Worm (Caenorhabditis elegans) whole organism, mixed stage, embryonic: Measurements from ENCODE around the gene C28D4.4.

Experiments used
- blmp-1 ChIP-seq: fragments of 150-350 bp; optimal IDR thresholded peaks from 2 replicates; lab custom pipeline; 2014; ENCODE audit warnings: missing biosample characterization, missing genetic modification characterization
- elt-1 ChIP-seq: sonication (generic microtip); optimal IDR thresholded peaks from 2 replicates; lab custom pipeline; 2017; ENCODE audit warnings: missing genetic modification characterization, mild to moderate bottlenecking, missing compliant biosample characterization, antibody characterized with exemption, moderate library complexity, borderline replicate concordance; ENCODE audit not compliant: insufficient read depth
- elt-3 ChIP-seq: fragments of 150-350 bp; optimal IDR thresholded peaks from 2 replicates; lab custom pipeline; 2014; ENCODE audit warnings: missing biosample characterization, missing genetic modification characterization
- flh-1 ChIP-seq: fragments of 200-800 bp; sonication (Bioruptor generic); optimal IDR thresholded peaks from 2 replicates; lab custom pipeline; 2018; ENCODE audit warnings: mild to moderate bottlenecking, missing genetic modification characterization, moderate library complexity, missing compliant biosample characterization
- lin-13 ChIP-seq: fragments of 150-350 bp; optimal IDR thresholded peaks from 2 replicates; lab custom pipeline; 2014; ENCODE audit warnings: missing biosample characterization, missing genetic modification characterization
- lsy-2 ChIP-seq: fragments of 150-350 bp; optimal IDR thresholded peaks from 2 replicates; lab custom pipeline; 2014; ENCODE audit warnings: missing biosample characterization, missing genetic modification characterization
- mep-1 ChIP-seq: fragments of 150-350 bp; optimal IDR thresholded peaks from 2 replicates; lab custom pipeline; 2017; ENCODE audit warnings: missing biosample characterization, missing genetic modification reagents, missing genetic modification characterization, inconsistent platforms
- nhr-12 ChIP-seq: fragments of 150-350 bp; optimal IDR thresholded peaks from 2 replicates; lab custom pipeline; 2014; ENCODE audit warnings: missing biosample characterization, missing genetic modification characterization
- nhr-237 ChIP-seq: fragments of 150-350 bp; optimal IDR thresholded peaks from 2 replicates; lab custom pipeline; 2014; ENCODE audit warnings: missing biosample characterization, missing genetic modification characterization
- nhr-28 ChIP-seq: fragments of 150-350 bp; optimal IDR thresholded peaks from 2 replicates; lab custom pipeline; 2014; ENCODE audit warnings: missing biosample characterization, missing genetic modification characterization
- pha-4 ChIP-seq: fragments of 150-350 bp; optimal IDR thresholded peaks from 2 replicates; lab custom pipeline; 2018; ENCODE audit warnings: missing biosample characterization, missing genetic modification reagents, missing genetic modification characterization
- snpc-4 ChIP-seq: fragments of 150-350 bp; optimal IDR thresholded peaks from 2 replicates; lab custom pipeline; 2014; ENCODE audit warnings: missing biosample characterization, missing genetic modification characterization
- unc-62 ChIP-seq: fragments of 150-350 bp; optimal IDR thresholded peaks from 2 replicates; lab custom pipeline; 2014; ENCODE audit warnings: missing biosample characterization, missing genetic modification reagents, missing genetic modification characterization
- ztf-11 ChIP-seq: fragments of 150-350 bp; optimal IDR thresholded peaks from 2 replicates; lab custom pipeline; 2014; ENCODE audit warnings: missing biosample characterization, missing genetic modification characterization

DNA sequence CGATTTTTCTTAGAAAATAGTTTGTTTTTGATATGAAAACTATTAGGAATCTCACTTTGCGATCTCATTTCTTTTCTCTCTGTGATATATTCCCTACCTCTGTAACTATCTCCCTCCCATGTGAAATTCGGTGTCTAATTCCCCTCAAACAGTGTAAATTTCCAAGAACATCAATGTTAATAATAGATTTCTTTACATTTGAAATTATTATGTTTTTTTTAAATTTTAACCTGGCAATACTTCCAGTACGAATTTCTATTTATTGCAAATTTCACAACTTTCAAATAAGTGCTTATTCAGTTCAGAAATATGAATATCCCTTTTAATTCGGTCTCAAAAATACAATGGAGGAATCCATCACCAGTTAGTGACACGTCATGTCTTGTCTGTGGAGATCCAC lies 16.4 kb downstream of the C28D4.4 start, which contains the start of gene nhr-100:
- TF ChIP-seq lin-13, result no peak
- no peak for TF ChIP-seq mep-1 (tag; lab: Kevin White, UChicago)
- TF ChIP-seq ztf-11 (tag; lab: Kevin White, UChicago), result no peak
- TF ChIP-seq lsy-2, result no peak
- TF ChIP-seq unc-62 (GFP tag; lab: Kevin White, UChicago), result no peak
- no peak for TF ChIP-seq pha-4
- no peak for TF ChIP-seq elt-3 (tag; lab: Kevin White, UChicago)
- TF ChIP-seq snpc-4 (tag; lab: Kevin White, UChicago), result no peak
- TF ChIP-seq blmp-1 (tag; lab: Kevin White, UChicago), result no peak
- TF ChIP-seq nhr-237 (tag; lab: Kevin White, UChicago), result no peak
- no peak for TF ChIP-seq nhr-12 (tag; lab: Kevin White, UChicago)
- no peak for TF ChIP-seq elt-1 (tag; lab: Kevin White, UChicago)
- TF ChIP-seq nhr-28, result no peak
- TF ChIP-seq flh-1 (GFP tag; lab: Kevin White, UChicago), result no peak
